Worm (Caenorhabditis elegans): Measurements from ENCODE around the gene C32A9.1.

The C32A9.1 gene

DNA sequence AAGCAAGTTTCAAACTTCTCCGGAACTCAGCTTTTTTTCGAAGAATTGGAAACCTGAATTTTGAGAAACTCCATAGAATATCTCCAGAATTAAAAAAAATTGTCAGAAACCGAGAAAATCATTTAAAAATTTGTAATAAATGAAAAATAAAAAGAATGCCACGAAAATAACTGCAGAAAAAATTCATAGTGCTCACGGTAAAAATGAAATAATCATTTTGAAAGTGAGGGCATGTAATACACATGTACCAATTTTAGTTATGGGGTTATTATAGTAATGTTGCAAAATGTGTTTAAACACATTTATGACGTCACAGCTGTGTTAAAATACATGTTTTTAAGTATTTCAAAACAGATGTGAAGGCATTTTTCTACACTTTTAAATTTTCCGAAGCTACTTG, 43.1 kb downstream of the C32A9.1 start (continued):
- TF ChIP-seq jun-1 (tag; optimal IDR thresholded peaks at IDR 0.05) (no peak), ceh-32 (tag; optimal IDR thresholded peaks at IDR 0.05; ENCODE audit: poor library complexity) (no peak), unc-62 (GFP tag; optimal IDR thresholded peaks at IDR 0.05 in 1 of 2) (no peak), unc-62 (tag; optimal IDR thresholded peaks at IDR 0.05) (no peak), ces-1 (GFP tag; optimal IDR thresholded peaks at IDR 0.05) (no peak), mxl-3 (GFP tag; optimal IDR thresholded peaks at IDR 0.05) (no peak), nhr-28 (tag; optimal IDR thresholded peaks at IDR 0.05) (no peak), snpc-1.2 (GFP tag; IDR thresholded peaks at IDR 0.05) (no peak), lin-13 (GFP tag; optimal IDR thresholded peaks at IDR 0.05) (no peak), nhr-77 (tag; optimal IDR thresholded peaks at IDR 0.05) (no peak), duxl-1 (tag; optimal IDR thresholded peaks at IDR 0.05; ENCODE audit: poor library complexity) (no peak), daf-12 (tag; optimal IDR thresholded peaks at IDR 0.05) (no peak), nhr-10 (tag; optimal IDR thresholded peaks at IDR 0.05) (no peak), cey-2 (tag; optimal IDR thresholded peaks at IDR 0.05; ENCODE audit: borderline replicate concordance, insufficient read depth) (no peak), F44E2.7 (GFP tag; IDR thresholded peaks at IDR 0.05) (no peak), vab-7 (GFP tag; IDR thresholded peaks at IDR 0.05) (no peak), lin-38 (GFP tag; IDR thresholded peaks at IDR 0.05) (peak; percentile 10; the same call in 1 of the 2 replicates), zfp-3 (GFP tag; conservative IDR thresholded peaks at IDR 0.05) (no peak; the same call in 1 of the 2 replicates), mxl-2 (GFP tag; conservative IDR thresholded peaks at IDR 0.05) (no peak), ceh-82 (tag; optimal IDR thresholded peaks at IDR 0.05) (no peak), aha-1 (tag) (no peak), hmg-1.1 (GFP tag; IDR thresholded peaks at IDR 0.05) (no peak), egl-27 (tag; optimal IDR thresholded peaks at IDR 0.05) (no peak), mdl-1 (tag; optimal IDR thresholded peaks at IDR 0.05) (no peak), nhr-11 (tag; optimal IDR thresholded peaks at IDR 0.05) (no peak), php-3 (GFP tag; IDR thresholded peaks at IDR 0.05) (peak; percentile 48), nhr-102 (tag; optimal IDR thresholded peaks at IDR 0.05) (peak; percentile 55), unc-130 (GFP tag; optimal IDR thresholded peaks at IDR 0.05) (no peak), hlh-11 (tag; optimal IDR thresholded peaks at IDR 0.05) (no peak), ZK337.2 (GFP tag; IDR thresholded peaks at IDR 0.05) (no peak)

- TF ChIP-seq T26A8.4 (GFP tag; IDR thresholded peaks at IDR 0.05): peak; percentile 10; the same call in 1 of the 2 replicates
- TF ChIP-seq F49E8.2 (tag; optimal IDR thresholded peaks at IDR 0.05; ENCODE audit: borderline replicate concordance): no peak
- peak; percentile 74 for TF ChIP-seq aha-1 (tag)
- no peak for TF ChIP-seq lin-29 (GFP tag; IDR thresholded peaks at IDR 0.05)
- no peak for TF ChIP-seq snpc-4 (tag; optimal IDR thresholded peaks at IDR 0.05)
- no peak for TF ChIP-seq Y75B8A.6 (GFP tag; IDR thresholded peaks at IDR 0.05)
- TF ChIP-seq ceh-20 (GFP tag; IDR thresholded peaks at IDR 0.05): peak; percentile 33; the same call in 1 of the 2 replicates
- TF ChIP-seq nhr-25 (tag; optimal IDR thresholded peaks at IDR 0.05; ENCODE audit: borderline replicate concordance, insufficient read depth): no peak
- TF ChIP-seq mep-1 (tag; optimal IDR thresholded peaks at IDR 0.05): peak; percentile 14
- TF ChIP-seq ctbp-1 (GFP tag; IDR thresholded peaks at IDR 0.05): no peak
- TF ChIP-seq mxl-2 (GFP tag; conservative IDR thresholded peaks at IDR 0.05): no peak
- TF ChIP-seq hlh-11 (tag; optimal IDR thresholded peaks at IDR 0.05): peak; percentile 65
- 0 out of 2 replicates have a peak, but pooled peaks have one; percentile 22 for TF ChIP-seq tra-1 (GFP tag; IDR thresholded peaks at IDR 0.05)
- TF ChIP-seq dmd-6 (GFP tag; IDR thresholded peaks at IDR 0.05): peak; percentile 25; the same call in 1 of the 2 replicates
- no peak for TF ChIP-seq zfp-3 (GFP tag; conservative IDR thresholded peaks at IDR 0.05)
- no peak for TF ChIP-seq unc-130 (GFP tag; optimal IDR thresholded peaks at IDR 0.05)
- no peak for TF ChIP-seq Y5F2A.4 (GFP tag; optimal IDR thresholded peaks at IDR 0.05)
- no peak for TF ChIP-seq nhr-237 (tag; optimal IDR thresholded peaks at IDR 0.05)
- no peak for TF ChIP-seq F37D6.2 (tag; optimal IDR thresholded peaks at IDR 0.05)
- TF ChIP-seq lin-39 (tag; optimal IDR thresholded peaks at IDR 0.05): no peak
- no peak for TF ChIP-seq snpc-1.2 (GFP tag; IDR thresholded peaks at IDR 0.05)
- peak; percentile 84 for TF ChIP-seq nhr-28 (tag; optimal IDR thresholded peaks at IDR 0.05)
- no peak for TF ChIP-seq ztf-11 (tag; optimal IDR thresholded peaks at IDR 0.05)
- TF ChIP-seq pqm-1 (tag; optimal IDR thresholded peaks at IDR 0.05): peak; percentile 25
- no peak for TF ChIP-seq lim-7 (GFP tag; IDR thresholded peaks at IDR 0.05)
- no peak for TF ChIP-seq zip-2 (tag; optimal IDR thresholded peaks at IDR 0.05)
- no peak for TF ChIP-seq daf-16 (GFP tag; optimal IDR thresholded peaks at IDR 0.05)
- peak; percentile 71 for TF ChIP-seq daf-16 (tag; optimal IDR thresholded peaks at IDR 0.05)
- no peak for TF ChIP-seq nhr-48 (tag; optimal IDR thresholded peaks at IDR 0.05)
Measured at ce11 chrX:10216344-10216743, 43.6 kb downstream of the C32A9.1 start.

Data from whole organism, L4 larva.